Fruit fly (Drosophila melanogaster) whole organism, adult: Measurements from ENCODE around the gene mus81.

Source experiments
- CG1620 ChIP-seq: fragments of 200-800 bp; sonication (Bioruptor generic); optimal IDR thresholded peaks from 2 replicates; lab custom pipeline; 2016; ENCODE audit warnings: missing biosample characterization, missing genetic modification characterization
- CG7101 ChIP-seq: fragments of 200-800 bp; sonication (Bioruptor generic); optimal IDR thresholded peaks from 2 replicates; lab custom pipeline; 2018; ENCODE audit warnings: missing biosample characterization, mild to moderate bottlenecking, missing genetic modification characterization, moderate library complexity
- Mnt ChIP-seq: fragments of 200-800 bp; sonication (Bioruptor generic); optimal IDR thresholded peaks from 2 replicates; lab custom pipeline; 2016; ENCODE audit warnings: missing biosample characterization, mild to moderate bottlenecking, missing genetic modification characterization

dm6 chrX:933997-934396 is 6.9 kb upstream of the mus81 start:
- TF ChIP-seq CG7101 (no peak), Mnt (GFP tag; lab: Kevin White, UChicago) (no peak), CG1620 (GFP tag; lab: Kevin White, UChicago) (no peak)
